Fruit fly (Drosophila melanogaster): ENCODE data around the gene CG15533.

The CG15533 gene

dm6 chr3R:30427805-30428359 is 738 bp upstream of the CG15533 start, which contains the start of gene CG2218 (continued):
- TF ChIP-seq CG15514 (GFP tag; optimal IDR thresholded peaks at IDR 0.05) (peak; percentile 70), Pdp1 (GFP tag; optimal IDR thresholded peaks at IDR 0.05) (peak in 1 of 2 experiments; percentile 57), ftz-f1 (GFP tag; optimal IDR thresholded peaks at IDR 0.05) (peak; percentile 36), nmo (GFP tag; optimal IDR thresholded peaks at IDR 0.05) (peak; percentile 14), HmgD (GFP tag; optimal IDR thresholded peaks at IDR 0.05) (peak; percentile 76), MBD-R2 (GFP tag; IDR thresholded peaks at IDR 0.05) (peak; percentile 72), Med (GFP tag) (peak; percentile 88), Chrac-16 (GFP tag; optimal IDR thresholded peaks at IDR 0.05) (no peak), CG42726 (GFP tag; IDR thresholded peaks at IDR 0.05; ENCODE audit: partially characterized antibody) (peak; percentile 57; the same call in 1 of the 2 replicates), nerfin-1 (tag; optimal IDR thresholded peaks at IDR 0.05) (peak; percentile 31), knrl (GFP tag; IDR thresholded peaks at IDR 0.05; ENCODE audit: partially characterized antibody) (peak; percentile 45; the same call in 2 of the 3 replicates), sna (GFP tag; IDR thresholded peaks at IDR 0.05; ENCODE audit: partially characterized antibody) (peak; percentile 21; the same call in 1 of the 2 replicates), CG31388 (GFP tag; optimal IDR thresholded peaks at IDR 0.05) (no peak), CG32532 (GFP tag; IDR thresholded peaks at IDR 0.05) (no peak), CoRest (tag; optimal IDR thresholded peaks at IDR 0.05) (peak; percentile 31), CG3163 (GFP tag; optimal IDR thresholded peaks at IDR 0.05) (peak; percentile 22), MESR4 (GFP tag; optimal IDR thresholded peaks at IDR 0.05) (peak; percentile 93), onecut (GFP tag; IDR thresholded peaks at IDR 0.05) (no peak), CG2120 (GFP tag; optimal IDR thresholded peaks at IDR 0.05) (peak; percentile 19), trem (tag; optimal IDR thresholded peaks at IDR 0.05) (peak; percentile 76), CG16813 (GFP tag; IDR thresholded peaks at IDR 0.05; ENCODE audit: partially characterized antibody) (peak; percentile 34; the same call in 2 of the 3 replicates), stc (GFP tag; IDR thresholded peaks at IDR 0.05) (no peak), CG10267 (tag; optimal IDR thresholded peaks at IDR 0.05) (peak; percentile 47), HLHmδ (GFP tag; optimal IDR thresholded peaks at IDR 0.05) (no peak), Opbp (GFP tag; IDR thresholded peaks at IDR 0.05; ENCODE audit: partially characterized antibody) (peak; percentile 65; the same call in 2 of the 3 replicates), Scr (GFP tag; IDR thresholded peaks at IDR 0.05; ENCODE audit: partially characterized antibody) (peak; percentile 50; the same call in 1 of the 2 replicates), CG4617 (GFP tag; optimal IDR thresholded peaks at IDR 0.05; ENCODE audit: borderline replicate concordance) (peak; percentile 87), Atf-2 (GFP tag; optimal IDR thresholded peaks at IDR 0.05) (no peak), lmd (GFP tag; IDR thresholded peaks at IDR 0.05) (no peak), CG34376 (GFP tag; optimal IDR thresholded peaks at IDR 0.05) (no peak), MTF-1 (GFP tag; optimal IDR thresholded peaks at IDR 0.05; ENCODE audit: borderline replicate concordance) (no peak), CG14710 (tag; optimal IDR thresholded peaks at IDR 0.05) (peak; percentile 65), Hmx (GFP tag; optimal IDR thresholded peaks at IDR 0.05) (no peak), hkb (optimal IDR thresholded peaks at IDR 0.05) (no peak), hkb (GFP tag; IDR thresholded peaks at IDR 0.05) (peak; percentile 33; the same call in 1 of the 2 replicates), Sry-δ (GFP tag; optimal IDR thresholded peaks at IDR 0.05) (peak; percentile 67), unc-4 (GFP tag; IDR thresholded peaks at IDR 0.05; ENCODE audit: partially characterized antibody) (0 out of 2 replicates have a peak, but pooled peaks have one; percentile 19), NC2α (GFP tag; optimal IDR thresholded peaks at IDR 0.05) (peak; percentile 1), crp (GFP tag; optimal IDR thresholded peaks at IDR 0.05) (peak in 1 of 2 experiments; percentile 68)

All from whole organism, embryonic.